Worm (Caenorhabditis elegans) whole organism, L4 larva: ENCODE measurements around the gene cdl-1.

Experiments used
- D1046.2 ChIP-seq: fragments of 200-800 bp; sonication (Bioruptor generic); IDR thresholded peaks from 2 replicates; pipeline ENCODE4 v1.3.6; 2022; ENCODE audit warnings: missing genetic modification characterization, missing compliant biosample characterization
- F37D6.2 ChIP-seq: sonication (generic microtip); optimal IDR thresholded peaks from 2 replicates; lab custom pipeline; 2016; ENCODE audit warnings: mild to moderate bottlenecking, missing genetic modification characterization, missing compliant biosample characterization
- F44E2.7 ChIP-seq: fragments of 200-800 bp; sonication (Bioruptor generic); IDR thresholded peaks from 2 replicates; pipeline ENCODE4 v2.1.2; 2022; ENCODE audit warnings: missing genetic modification characterization, missing compliant biosample characterization
- T26A8.4 ChIP-seq: fragments of 200-800 bp; sonication (Bioruptor generic); IDR thresholded peaks from 2 replicates; pipeline ENCODE4 v1.3.6; 2022; ENCODE audit warnings: missing genetic modification characterization, missing compliant biosample characterization
- Y105C5A.15 ChIP-seq: fragments of 200-800 bp; sonication (Bioruptor generic); IDR thresholded peaks from 2 replicates; pipeline ENCODE4 v1.3.6; 2022; ENCODE audit warnings: missing genetic modification characterization, missing compliant biosample characterization
- Y48G9A.11 ChIP-seq: fragments of 200-800 bp; sonication (Bioruptor generic); IDR thresholded peaks from 2 replicates; pipeline ENCODE4 v1.3.6; 2022; ENCODE audit warnings: missing genetic modification reagents, missing genetic modification characterization, missing compliant biosample characterization
- Y75B8A.6 ChIP-seq: fragments of 200-800 bp; sonication (Bioruptor generic); IDR thresholded peaks from 2 replicates; pipeline ENCODE4 v1.3.6; 2022; ENCODE audit warnings: missing genetic modification reagents, missing genetic modification characterization, missing compliant biosample characterization
- aha-1 ChIP-seq: fragments of 150-350 bp; peaks from one replicate; lab custom pipeline; 2014; ENCODE audit warnings: missing biosample characterization, missing genetic modification characterization
- aly-2 ChIP-seq: sonication (generic microtip); optimal IDR thresholded peaks from 2 replicates; lab custom pipeline; 2018; ENCODE audit warnings: missing biosample characterization, missing genetic modification characterization
- ama-1 ChIP-seq: fragments of 150-350 bp; optimal IDR thresholded peaks from 2 replicates; lab custom pipeline; 2014; ENCODE audit warnings: inconsistent platforms, mixed read lengths
- attf-4 ChIP-seq: sonication (generic microtip); optimal IDR thresholded peaks from 3 replicates; lab custom pipeline; 2017; ENCODE audit warnings: missing biosample characterization, missing genetic modification characterization
- ceh-28 ChIP-seq: fragments of 150-350 bp; optimal IDR thresholded peaks from 2 replicates; lab custom pipeline; 2014; ENCODE audit warnings: missing biosample characterization, missing genetic modification reagents, missing genetic modification characterization
- ceh-32 ChIP-seq: sonication (generic microtip); optimal IDR thresholded peaks from 2 replicates; lab custom pipeline; 2016; ENCODE audit warnings: mild to moderate bottlenecking, missing genetic modification characterization, missing compliant biosample characterization; ENCODE audit not compliant: poor library complexity
- ceh-44 ChIP-seq: fragments of 200-800 bp; sonication (Bioruptor generic); IDR thresholded peaks from 2 replicates; pipeline ENCODE4 v1.3.6; 2022; ENCODE audit warnings: missing genetic modification reagents, missing genetic modification characterization, missing compliant biosample characterization
- ces-1 ChIP-seq: fragments of 150-350 bp; sonication (generic microtip); optimal IDR thresholded peaks from 4 replicates; lab custom pipeline; 2014; ENCODE audit warnings: missing biosample characterization, missing genetic modification reagents, missing genetic modification characterization
- daf-16 ChIP-seq, 3 experiments: sonication (generic microtip); optimal IDR thresholded peaks; 2 replicates each; lab custom pipeline; 2016 to 2017; ENCODE audit warnings: missing genetic modification characterization in 3 of 3, missing genetic modification reagents in 3 of 3, mild to moderate bottlenecking in 2 of 3, missing compliant biosample characterization in 2 of 3, missing biosample characterization in 1 of 3, moderate library complexity in 1 of 3
- daf-19 ChIP-seq: fragments of 200-800 bp; sonication (Bioruptor generic); conservative IDR thresholded peaks from 2 replicates; pipeline ENCODE4 v1.3.6; 2022; ENCODE audit warnings: missing genetic modification characterization, missing compliant biosample characterization
- daf-8 ChIP-seq: fragments of 200-800 bp; sonication (Bioruptor generic); IDR thresholded peaks from 2 replicates; pipeline ENCODE4 v1.3.6; 2022; ENCODE audit warnings: missing genetic modification characterization, missing compliant biosample characterization
- egl-27 ChIP-seq: sonication (generic microtip); optimal IDR thresholded peaks from 3 replicates; lab custom pipeline; 2017; ENCODE audit warnings: missing biosample characterization, missing genetic modification reagents, missing genetic modification characterization
- egl-43 ChIP-seq: fragments of 200-800 bp; sonication (Bioruptor generic); IDR thresholded peaks from 2 replicates; pipeline ENCODE4 v1.3.6; 2022; ENCODE audit warnings: missing genetic modification reagents, missing genetic modification characterization, missing compliant biosample characterization
- fkh-10 ChIP-seq: fragments of 150-350 bp; optimal IDR thresholded peaks from 2 replicates; lab custom pipeline; 2014; ENCODE audit warnings: missing biosample characterization, missing genetic modification reagents, missing genetic modification characterization
- hif-1 ChIP-seq, 2 experiments: sonication (generic microtip); optimal IDR thresholded peaks; 2 replicates each; lab custom pipeline; 2016 to 2017; ENCODE audit warnings: missing compliant biosample characterization in 2 of 2, missing genetic modification characterization in 2 of 2, missing genetic modification reagents in 2 of 2, missing genotype in 2 of 2, mild to moderate bottlenecking in 1 of 2
- hlh-30 ChIP-seq: sonication (generic microtip); optimal IDR thresholded peaks from 2 replicates; lab custom pipeline; 2017; ENCODE audit warnings: antibody characterized with exemption, mild to moderate bottlenecking, missing genetic modification characterization, missing compliant biosample characterization; ENCODE audit not compliant: insufficient read depth
- hmg-1.1 ChIP-seq: fragments of 200-800 bp; sonication (Bioruptor generic); IDR thresholded peaks from 2 replicates; pipeline ENCODE4 v1.3.6; 2022; ENCODE audit warnings: missing genetic modification reagents, missing genetic modification characterization, missing compliant biosample characterization
- lim-7 ChIP-seq: fragments of 200-800 bp; sonication (Bioruptor generic); IDR thresholded peaks from 2 replicates; pipeline ENCODE4 v1.3.6; 2022; ENCODE audit warnings: missing genetic modification characterization, missing compliant biosample characterization
- lin-29 ChIP-seq: fragments of 200-800 bp; sonication (Bioruptor generic); IDR thresholded peaks from 2 replicates; pipeline ENCODE4 v1.3.6; 2022; ENCODE audit warnings: missing genetic modification reagents, missing genetic modification characterization, missing compliant biosample characterization
- lin-38 ChIP-seq: fragments of 200-800 bp; sonication (Bioruptor generic); IDR thresholded peaks from 2 replicates; pipeline ENCODE4 v1.3.6; 2022; ENCODE audit warnings: missing genetic modification reagents, missing genetic modification characterization, missing compliant biosample characterization
- lin-39 ChIP-seq: fragments of 150-350 bp; optimal IDR thresholded peaks from 2 replicates; lab custom pipeline; 2014; ENCODE audit warnings: missing biosample characterization, missing genetic modification reagents, missing genetic modification characterization
- lsy-2 ChIP-seq, 2 experiments: fragments of 150-350 bp in 1 of 2; sonication (generic microtip) in 1 of 2; optimal IDR thresholded peaks; 2 replicates each; lab custom pipeline; 2014 to 2017; ENCODE audit warnings: missing biosample characterization in 2 of 2, missing genetic modification characterization in 2 of 2
- madf-9 ChIP-seq: fragments of 200-800 bp; sonication (Bioruptor generic); conservative IDR thresholded peaks from 2 replicates; pipeline ENCODE4 v1.3.6; 2022; ENCODE audit warnings: missing genetic modification reagents, missing genetic modification characterization, missing compliant biosample characterization
- mdt-29 ChIP-seq: fragments of 200-800 bp; sonication (Bioruptor generic); IDR thresholded peaks from 2 replicates; pipeline ENCODE4 v1.3.6; 2022; ENCODE audit warnings: missing genetic modification reagents, missing genetic modification characterization, missing compliant biosample characterization
- mes-2 ChIP-seq: sonication (generic microtip); optimal IDR thresholded peaks from 2 replicates; lab custom pipeline; 2016; ENCODE audit warnings: missing genotype, mild to moderate bottlenecking, missing genetic modification characterization, missing compliant biosample characterization; ENCODE audit not compliant: poor library complexity, severe bottlenecking
- nhr-10 ChIP-seq: fragments of 150-350 bp; optimal IDR thresholded peaks from 2 replicates; lab custom pipeline; 2014; ENCODE audit warnings: missing biosample characterization, missing genetic modification characterization
- nhr-111 ChIP-seq: fragments of 200-800 bp; sonication (Bioruptor generic); optimal IDR thresholded peaks from 2 replicates; lab custom pipeline; 2018; ENCODE audit warnings: mild to moderate bottlenecking, missing genetic modification characterization, missing compliant biosample characterization
- nhr-237 ChIP-seq: sonication (generic microtip); optimal IDR thresholded peaks from 2 replicates; lab custom pipeline; 2017; ENCODE audit warnings: missing biosample characterization, missing genetic modification characterization
- nhr-25 ChIP-seq: sonication (generic microtip); optimal IDR thresholded peaks from 2 replicates; lab custom pipeline; 2017; ENCODE audit warnings: missing genetic modification characterization, mild to moderate bottlenecking, missing compliant biosample characterization, antibody characterized with exemption, moderate library complexity, borderline replicate concordance; ENCODE audit not compliant: insufficient read depth
- nhr-28 ChIP-seq: fragments of 150-350 bp; optimal IDR thresholded peaks from 2 replicates; lab custom pipeline; 2014; ENCODE audit warnings: missing biosample characterization, missing genetic modification characterization
- nhr-41 ChIP-seq: fragments of 200-800 bp; sonication (Bioruptor generic); IDR thresholded peaks from 2 replicates; pipeline ENCODE4 v1.3.6; 2022; ENCODE audit warnings: missing genetic modification reagents, missing genetic modification characterization, missing compliant biosample characterization
- nhr-48 ChIP-seq: sonication (generic microtip); optimal IDR thresholded peaks from 2 replicates; lab custom pipeline; 2016; ENCODE audit warnings: mild to moderate bottlenecking, missing genetic modification characterization, missing compliant biosample characterization
- pha-4 ChIP-seq, 2 experiments: fragments of 150-350 bp in 1 of 2; fragments of 200-800 bp in 1 of 2; sonication (Bioruptor generic) in 1 of 2; IDR thresholded peaks in 1 of 2; optimal IDR thresholded peaks in 1 of 2; 2 replicates each; pipeline versions ENCODE4 v1.3.6 to Lab custom; 2014 to 2022; ENCODE audit warnings: missing genetic modification characterization in 2 of 2, missing genetic modification reagents in 2 of 2, missing biosample characterization in 1 of 2, missing compliant biosample characterization in 1 of 2
- php-3 ChIP-seq: fragments of 200-800 bp; sonication (Bioruptor generic); IDR thresholded peaks from 2 replicates; pipeline ENCODE4 v1.3.6; 2022; ENCODE audit warnings: missing genetic modification reagents, missing genetic modification characterization, missing compliant biosample characterization
- sdz-12 ChIP-seq: fragments of 200-800 bp; sonication (Bioruptor generic); optimal IDR thresholded peaks from 2 replicates; lab custom pipeline; 2018; ENCODE audit warnings: mild to moderate bottlenecking, missing genetic modification characterization, missing compliant biosample characterization
- snpc-1.2 ChIP-seq: fragments of 200-800 bp; sonication (Bioruptor generic); IDR thresholded peaks from 2 replicates; pipeline ENCODE4 v1.3.6; 2022; ENCODE audit warnings: missing genetic modification reagents, missing genetic modification characterization, missing compliant biosample characterization
- spr-3 ChIP-seq: fragments of 200-800 bp; sonication (Bioruptor generic); optimal IDR thresholded peaks from 2 replicates; lab custom pipeline; 2018; ENCODE audit warnings: mild to moderate bottlenecking, missing genetic modification characterization, missing compliant biosample characterization
- tra-1 ChIP-seq: fragments of 200-800 bp; sonication (Bioruptor generic); IDR thresholded peaks from 2 replicates; pipeline ENCODE4 v1.3.6; 2022; ENCODE audit warnings: missing genetic modification reagents, missing genetic modification characterization, missing compliant biosample characterization
- unc-39 ChIP-seq: sonication (generic microtip); optimal IDR thresholded peaks from 2 replicates; lab custom pipeline; 2017; ENCODE audit warnings: missing biosample characterization, missing genetic modification characterization
- zfp-3 ChIP-seq: fragments of 200-800 bp; sonication (Bioruptor generic); conservative IDR thresholded peaks from 2 replicates; pipeline ENCODE4 v1.3.6; 2022; ENCODE audit warnings: missing genetic modification reagents, missing genetic modification characterization, missing compliant biosample characterization
- ztf-11 ChIP-seq: fragments of 150-350 bp; optimal IDR thresholded peaks from 2 replicates; lab custom pipeline; 2014; ENCODE audit warnings: missing biosample characterization, missing genetic modification characterization
- ztf-7 ChIP-seq: fragments of 150-350 bp; optimal IDR thresholded peaks from 2 replicates; lab custom pipeline; 2014; ENCODE audit warnings: missing biosample characterization, missing genetic modification characterization

The cdl-1 gene

DNA sequence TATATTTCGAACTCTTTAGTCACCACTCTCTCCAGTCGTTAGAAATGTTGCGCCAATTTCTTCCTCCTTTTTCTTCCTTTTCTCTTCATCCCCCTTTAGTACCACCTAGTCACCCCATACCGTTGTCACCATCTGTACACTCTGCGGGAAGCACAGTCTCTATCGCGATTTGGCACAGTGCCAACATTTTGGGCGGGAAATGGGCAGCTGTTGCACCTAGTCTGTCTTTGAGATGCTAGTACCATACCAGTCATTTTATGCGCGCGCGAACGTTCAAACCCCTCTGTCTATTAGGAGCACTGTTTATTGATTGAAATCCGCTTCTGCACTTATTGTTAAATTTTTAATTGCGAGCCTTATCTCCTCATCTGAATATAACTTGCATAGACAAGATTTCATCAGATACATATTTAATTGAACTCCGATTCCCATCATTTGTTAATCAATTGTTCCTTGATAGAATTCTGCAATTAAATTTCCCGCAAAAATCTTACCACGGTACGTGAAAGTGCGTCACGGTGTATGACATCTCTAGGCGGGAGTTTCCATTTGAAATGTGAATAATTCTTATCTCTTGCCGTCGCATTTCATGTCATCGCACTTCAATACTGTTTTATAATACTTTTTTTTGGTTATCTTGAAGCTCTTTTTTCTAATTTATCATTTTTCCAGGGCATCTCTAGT, at the start of gene cdl-1:
Gene cdl-1, plus strand, starts transcription at position 673 of the 684 bp plus-strand sequence.
- TF ChIP-seq F37D6.2 (tag; lab: Kevin White, UChicago) (no peak), D1046.2 (GFP tag; lab: Robert Waterston, UW) (no peak), mes-2 (peak; percentile 84), hlh-30 (peak; percentile 62), nhr-48 (tag; lab: Kevin White, UChicago) (no peak), unc-39 (tag; lab: Kevin White, UChicago) (no peak), egl-43 (GFP tag; lab: Robert Waterston, UW) (no peak), Y105C5A.15 (GFP tag; lab: Robert Waterston, UW) (no peak), F44E2.7 (no peak), lim-7 (GFP tag; lab: Robert Waterston, UW) (no peak), daf-16 (GFP tag; optimal IDR thresholded peaks at IDR 0.05; lab: Kevin White, UChicago) (no peak), daf-16 (tag; optimal IDR thresholded peaks at IDR 0.05; lab: Kevin White, UChicago) (peak; percentile 65), spr-3 (GFP tag; lab: Kevin White, UChicago) (no peak), ceh-32 (tag; lab: Kevin White, UChicago) (no peak), nhr-111 (no peak), madf-9 (GFP tag; lab: Robert Waterston, UW) (no peak), hmg-1.1 (no peak), lin-29 (no peak), mdt-29 (GFP tag; lab: Robert Waterston, UW) (no peak), ceh-28 (tag; lab: Kevin White, UChicago) (no peak), T26A8.4 (GFP tag; lab: Robert Waterston, UW) (peak; percentile 39; the same call in 1 of the 2 replicates), tra-1 (GFP tag; lab: Robert Waterston, UW) (no peak), Y75B8A.6 (GFP tag; lab: Robert Waterston, UW) (no peak), ceh-44 (GFP tag; lab: Robert Waterston, UW) (no peak), ztf-11 (tag; lab: Kevin White, UChicago) (no peak), nhr-41 (GFP tag; lab: Robert Waterston, UW) (no peak), egl-27 (tag; lab: Kevin White, UChicago) (no peak), ama-1 (no peak), aha-1 (peak; percentile 24), hif-1 (tag; optimal IDR thresholded peaks at IDR 0.05; lab: Kevin White, UChicago) (no peak), Y48G9A.11 (GFP tag; lab: Robert Waterston, UW) (no peak), ztf-7 (tag; lab: Kevin White, UChicago) (no peak), attf-4 (tag; lab: Kevin White, UChicago) (no peak), zfp-3 (GFP tag; lab: Robert Waterston, UW) (no peak), aly-2 (tag; lab: Kevin White, UChicago) (no peak), nhr-237 (tag; lab: Kevin White, UChicago) (no peak), php-3 (no peak), snpc-1.2 (no peak), fkh-10 (GFP tag; lab: Kevin White, UChicago) (no peak), nhr-28 (tag; lab: Kevin White, UChicago) (peak; percentile 13), nhr-25 (no peak), daf-19 (GFP tag; lab: Robert Waterston, UW) (no peak), daf-8 (GFP tag; lab: Robert Waterston, UW) (no peak), lsy-2 (tag; optimal IDR thresholded peaks at IDR 0.05; lab: Kevin White, UChicago) (peak in 1 of 2 experiments; percentile 84), lin-38 (GFP tag; lab: Robert Waterston, UW) (peak; percentile 73), pha-4 (GFP tag; IDR thresholded peaks at IDR 0.05; lab: Robert Waterston, UW) (no peak), pha-4 (tag; optimal IDR thresholded peaks at IDR 0.05; lab: Kevin White, UChicago) (peak; percentile 69), sdz-12 (GFP tag; lab: Kevin White, UChicago) (no peak), lin-39 (tag; lab: Kevin White, UChicago) (no peak), nhr-10 (no peak), ces-1 (GFP tag; lab: Kevin White, UChicago) (no peak)
